Worm (Caenorhabditis elegans) whole organism, L1 larva: ENCODE results near the gene F59B2.8.

Experiments used
- aly-2 ChIP-seq: fragments of 150-350 bp; optimal IDR thresholded peaks from 2 replicates; lab custom pipeline; 2014; ENCODE audit warnings: missing biosample characterization, missing genetic modification characterization
- dsc-1 ChIP-seq: sonication (generic microtip); optimal IDR thresholded peaks from 2 replicates; lab custom pipeline; 2016; ENCODE audit warnings: mild to moderate bottlenecking, missing genetic modification characterization, missing compliant biosample characterization
- efl-3 ChIP-seq: fragments of 200-800 bp; sonication (Bioruptor generic); optimal IDR thresholded peaks from 2 replicates; lab custom pipeline; 2018; ENCODE audit warnings: mild to moderate bottlenecking, missing genetic modification characterization, missing compliant biosample characterization
- jun-1 ChIP-seq: fragments of 150-350 bp; optimal IDR thresholded peaks from 2 replicates; lab custom pipeline; 2014; ENCODE audit warnings: missing biosample characterization, missing genetic modification reagents, missing genetic modification characterization
- lir-3 ChIP-seq: sonication (generic microtip); optimal IDR thresholded peaks from 2 replicates; lab custom pipeline; 2016; ENCODE audit warnings: mild to moderate bottlenecking, missing genetic modification characterization, moderate library complexity, missing compliant biosample characterization; ENCODE audit not compliant: poor library complexity
- nhr-20 ChIP-seq: sonication (generic microtip); optimal IDR thresholded peaks from 2 replicates; lab custom pipeline; 2016; ENCODE audit warnings: mild to moderate bottlenecking, missing genetic modification characterization, missing compliant biosample characterization
- nhr-76 ChIP-seq: sonication (generic microtip); optimal IDR thresholded peaks from 2 replicates; lab custom pipeline; 2017; ENCODE audit warnings: missing biosample characterization, missing genetic modification characterization
- snpc-4 ChIP-seq: fragments of 150-350 bp; optimal IDR thresholded peaks from 2 replicates; lab custom pipeline; 2014; ENCODE audit warnings: missing biosample characterization, missing genetic modification characterization
- snu-23 ChIP-seq: sonication (generic microtip); optimal IDR thresholded peaks from 2 replicates; lab custom pipeline; 2016; ENCODE audit warnings: missing genetic modification characterization, missing compliant biosample characterization
- unc-86 ChIP-seq: sonication (generic microtip); optimal IDR thresholded peaks from 2 replicates; lab custom pipeline; 2016; ENCODE audit warnings: missing genetic modification characterization, missing compliant biosample characterization
- ztf-11 ChIP-seq, 2 experiments: sonication (generic microtip); optimal IDR thresholded peaks; 2 replicates each; lab custom pipeline; 2016 to 2017; ENCODE audit warnings: missing genetic modification characterization in 2 of 2, missing biosample characterization in 1 of 2, missing compliant biosample characterization in 1 of 2

ce11 chrIII:8983811-8984210 lies 26.2 kb downstream of the F59B2.8 start:
- no peak for TF ChIP-seq aly-2
- peak; percentile 67 for TF ChIP-seq nhr-20 (tag; lab: Kevin White, UChicago)
- TF ChIP-seq snpc-4 (tag; lab: Kevin White, UChicago), result no peak
- no peak for TF ChIP-seq unc-86 (tag; lab: Kevin White, UChicago)
- TF ChIP-seq lir-3 (tag; lab: Kevin White, UChicago), result peak; percentile 40
- no peak for TF ChIP-seq dsc-1 (tag; lab: Kevin White, UChicago)
- no peak for TF ChIP-seq nhr-76 (tag; lab: Kevin White, UChicago)
- no peak for TF ChIP-seq ztf-11 (tag; optimal IDR thresholded peaks at IDR 0.05; lab: Kevin White, UChicago)
- TF ChIP-seq efl-3, result no peak
- peak; percentile 35 for TF ChIP-seq snu-23
- TF ChIP-seq jun-1 (tag; lab: Kevin White, UChicago), result peak; percentile 5
